Fruit fly (Drosophila melanogaster): ENCODE data around the gene Z600.

dm6 chr3L:15508750-15509149 is at the start of gene Z600:
- TF ChIP-seq EcR (GFP tag; optimal IDR thresholded peaks at IDR 0.05), result no peak
- TF ChIP-seq pan (optimal IDR thresholded peaks at IDR 0.05), result no peak
- TF ChIP-seq Dll (optimal IDR thresholded peaks at IDR 0.05), result no peak
- no peak for TF ChIP-seq CG8478 (optimal IDR thresholded peaks at IDR 0.05)
